Fruit fly (Drosophila melanogaster): Measurements from ENCODE around the gene t-cup.
A peak's percentile ranks its signal among the peaks of the same experiment; 100 is the strongest.

The t-cup gene

DNA sequence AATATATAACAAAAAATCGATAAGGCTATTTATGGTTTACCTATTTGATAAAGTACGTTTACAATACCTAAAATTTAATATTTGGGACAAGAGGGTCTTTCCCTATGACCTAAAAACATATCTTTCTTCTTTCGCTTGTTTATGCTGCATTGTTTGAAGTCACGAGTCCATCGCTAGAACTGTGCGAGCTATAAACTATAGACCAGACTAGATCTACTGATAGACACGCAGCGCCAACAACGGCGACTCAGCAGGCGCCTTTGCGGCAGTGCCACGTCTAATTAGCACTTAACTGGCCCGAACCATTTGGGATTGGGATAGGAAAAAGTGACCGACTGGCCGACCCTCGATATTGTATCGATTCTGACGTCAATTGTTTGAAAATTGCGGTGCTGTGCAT, 24.1 kb downstream of the t-cup start (continued):
- peak; percentile 48; the same call in 2 of the 4 replicates for TF ChIP-seq Dll (GFP tag; IDR thresholded peaks at IDR 0.05; ENCODE audit: partially characterized antibody)
- no peak for TF ChIP-seq GATAe (GFP tag; conservative IDR thresholded peaks at IDR 0.05)
- TF ChIP-seq CG18262 (tag; optimal IDR thresholded peaks at IDR 0.05): no peak
- no peak for TF ChIP-seq CG2129 (GFP tag; IDR thresholded peaks at IDR 0.05; ENCODE audit: partially characterized antibody)
- TF ChIP-seq btn (GFP tag; optimal IDR thresholded peaks at IDR 0.05): no peak
- TF ChIP-seq CG1233 (GFP tag; optimal IDR thresholded peaks at IDR 0.05): no peak
- no peak for TF ChIP-seq NC2β (GFP tag; optimal IDR thresholded peaks at IDR 0.05)
- TF ChIP-seq Hand (GFP tag; optimal IDR thresholded peaks at IDR 0.05): no peak
- TF ChIP-seq ham (GFP tag; IDR thresholded peaks at IDR 0.05): no peak
- no peak for TF ChIP-seq unpg (GFP tag; optimal IDR thresholded peaks at IDR 0.05)
- no peak for TF ChIP-seq CG10462 (GFP tag; optimal IDR thresholded peaks at IDR 0.05)
- no peak for TF ChIP-seq CG8924 (tag; optimal IDR thresholded peaks at IDR 0.05)
- TF ChIP-seq Sry-δ (GFP tag; optimal IDR thresholded peaks at IDR 0.05): peak; percentile 38
- TF ChIP-seq Adf1 (GFP tag; IDR thresholded peaks at IDR 0.05): no peak
- no peak for TF ChIP-seq pzg (GFP tag; optimal IDR thresholded peaks at IDR 0.05)
- TF ChIP-seq crol (GFP tag; IDR thresholded peaks at IDR 0.05): no peak
- no peak for TF ChIP-seq CG1529 (GFP tag; optimal IDR thresholded peaks at IDR 0.05)
- no peak for TF ChIP-seq dati (GFP tag; IDR thresholded peaks at IDR 0.05)
- TF ChIP-seq ap (GFP tag; IDR thresholded peaks at IDR 0.05): no peak
- no peak for TF ChIP-seq ewg (GFP tag; optimal IDR thresholded peaks at IDR 0.05)
- TF ChIP-seq CG8765 (GFP tag; IDR thresholded peaks at IDR 0.05): no peak
- TF ChIP-seq NfI (GFP tag; optimal IDR thresholded peaks at IDR 0.05): no peak
- TF ChIP-seq tll (GFP tag; optimal IDR thresholded peaks at IDR 0.05): no peak
- no peak for TF ChIP-seq zfh2 (GFP tag; optimal IDR thresholded peaks at IDR 0.05)
- TF ChIP-seq CG31365 (tag; optimal IDR thresholded peaks at IDR 0.05): no peak
- no peak for TF ChIP-seq wdn (GFP tag; IDR thresholded peaks at IDR 0.05)
- no peak for TF ChIP-seq Lim3 (GFP tag; IDR thresholded peaks at IDR 0.05)
- no peak for TF ChIP-seq CG3726 (GFP tag; IDR thresholded peaks at IDR 0.05)
- TF ChIP-seq stwl (tag; optimal IDR thresholded peaks at IDR 0.05): peak; percentile 35
- no peak for TF ChIP-seq vnd (GFP tag; IDR thresholded peaks at IDR 0.05; ENCODE audit: partially characterized antibody)
- no peak for TF ChIP-seq CG8359 (GFP tag; optimal IDR thresholded peaks at IDR 0.05; ENCODE audit: borderline replicate concordance)
- TF ChIP-seq Aef1 (GFP tag; IDR thresholded peaks at IDR 0.05): no peak
- no peak for TF ChIP-seq CG4730 (GFP tag; IDR thresholded peaks at IDR 0.05)
- no peak for TF ChIP-seq CG14050 (GFP tag; IDR thresholded peaks at IDR 0.05)
- no peak for TF ChIP-seq Mrtf (GFP tag; IDR thresholded peaks at IDR 0.05)
- TF ChIP-seq sim (GFP tag; IDR thresholded peaks at IDR 0.05): no peak
- TF ChIP-seq Sox100B (GFP tag; optimal IDR thresholded peaks at IDR 0.05): no peak

DNA sequence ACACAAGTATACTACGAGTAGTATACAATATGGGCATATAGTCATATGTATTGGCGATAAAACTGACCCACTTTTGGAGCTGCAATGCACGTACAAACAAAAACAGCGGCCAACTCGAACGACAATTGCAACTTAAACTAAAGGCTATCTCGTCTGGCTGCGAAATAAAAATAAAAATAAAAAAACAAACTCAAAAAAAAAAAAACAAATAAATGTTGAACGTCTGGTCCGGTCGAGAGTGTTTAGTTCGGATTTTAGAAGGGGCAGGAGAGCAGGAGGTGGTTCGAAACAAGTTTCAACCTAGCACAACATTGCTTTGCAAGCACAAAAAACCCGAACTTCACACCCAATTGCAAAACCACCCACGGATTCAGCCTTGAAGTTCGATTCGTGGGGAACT, 25.2 kb downstream of the t-cup start:
- TF ChIP-seq Tbp (GFP tag; optimal IDR thresholded peaks at IDR 0.05) (no peak), nom (GFP tag; optimal IDR thresholded peaks at IDR 0.05) (peak; percentile 0), Drgx (GFP tag; IDR thresholded peaks at IDR 0.05) (peak; percentile 52)

DNA sequence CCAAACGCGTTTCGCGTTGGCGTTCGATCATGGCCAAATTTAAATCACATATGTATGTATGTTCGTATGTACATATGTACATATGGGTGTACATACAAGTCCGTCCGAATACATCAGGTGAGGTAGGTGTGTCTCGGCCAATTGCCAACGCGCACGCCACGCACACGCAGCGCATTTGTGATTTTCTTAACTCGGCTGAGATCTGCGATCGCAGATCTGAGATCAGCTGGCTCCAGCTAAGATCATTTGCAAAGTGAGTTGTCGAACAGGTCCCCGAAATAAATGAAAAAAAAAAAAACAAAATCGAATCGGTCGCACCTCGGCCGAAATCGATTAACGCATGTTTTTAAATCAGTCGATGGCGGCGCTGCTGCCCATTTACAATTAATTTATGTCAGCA, 27.9 kb downstream of the t-cup start:
- no peak for TF ChIP-seq stc (GFP tag; IDR thresholded peaks at IDR 0.05)
- no peak for TF ChIP-seq CG17361 (GFP tag; IDR thresholded peaks at IDR 0.05)
- TF ChIP-seq CG13775 (GFP tag; optimal IDR thresholded peaks at IDR 0.05): no peak
- no peak for TF ChIP-seq CG4820 (GFP tag; optimal IDR thresholded peaks at IDR 0.05)
- no peak for TF ChIP-seq otp (GFP tag; IDR thresholded peaks at IDR 0.05)
- TF ChIP-seq Med (GFP tag): peak; percentile 8
- peak; percentile 75; the same call in 2 of the 4 replicates for TF ChIP-seq chinmo (GFP tag; IDR thresholded peaks at IDR 0.05; ENCODE audit: partially characterized antibody)
- peak; percentile 19; the same call in 1 of the 2 replicates for TF ChIP-seq sob (GFP tag; IDR thresholded peaks at IDR 0.05)
- no peak for TF ChIP-seq az2 (GFP tag; optimal IDR thresholded peaks at IDR 0.05)
- TF ChIP-seq vfl (GFP tag; optimal IDR thresholded peaks at IDR 0.05): no peak
- TF ChIP-seq CG32767 (GFP tag; IDR thresholded peaks at IDR 0.05): 0 out of 2 replicates have a peak, but pooled peaks have one; percentile 11
- TF ChIP-seq ro (GFP tag; IDR thresholded peaks at IDR 0.05): no peak
- peak; percentile 4 for TF ChIP-seq mirr (GFP tag; optimal IDR thresholded peaks at IDR 0.05)
